Worm (Caenorhabditis elegans) whole organism, late embryonic: Measurements from ENCODE around the gene txt-17.

Experiments
- C38D4.7 ChIP-seq: fragments of 200-800 bp; sonication (Bioruptor generic); optimal IDR thresholded peaks from 2 replicates; lab custom pipeline; 2018; ENCODE audit warnings: mild to moderate bottlenecking, missing genetic modification characterization, moderate library complexity, missing compliant biosample characterization
- F13H6.1 ChIP-seq: sonication (generic microtip); optimal IDR thresholded peaks from 2 replicates; lab custom pipeline; 2016; ENCODE audit warnings: missing genetic modification characterization, missing compliant biosample characterization
- K02D7.2 ChIP-seq: sonication (generic microtip); optimal IDR thresholded peaks from 2 replicates; lab custom pipeline; 2017; ENCODE audit warnings: mild to moderate bottlenecking, missing genetic modification characterization, missing compliant biosample characterization
- T23F11.4 ChIP-seq: fragments of 200-800 bp; sonication (Bioruptor generic); optimal IDR thresholded peaks from 2 replicates; lab custom pipeline; 2018; ENCODE audit warnings: mild to moderate bottlenecking, missing genetic modification characterization, missing compliant biosample characterization
- Y22D7AL.16 ChIP-seq: sonication (generic microtip); optimal IDR thresholded peaks from 2 replicates; lab custom pipeline; 2016; ENCODE audit warnings: missing genetic modification characterization, missing compliant biosample characterization
- ahr-1 ChIP-seq: sonication (generic microtip); optimal IDR thresholded peaks from 2 replicates; lab custom pipeline; 2016; ENCODE audit warnings: missing genetic modification characterization, missing compliant biosample characterization
- ama-1 ChIP-seq: fragments of 150-350 bp; optimal IDR thresholded peaks from 2 replicates; lab custom pipeline; 2014
- ceh-14 ChIP-seq: sonication (generic microtip); optimal IDR thresholded peaks from 2 replicates; lab custom pipeline; 2016; ENCODE audit warnings: missing genotype, missing genetic modification characterization, missing compliant biosample characterization
- ceh-18 ChIP-seq: sonication (generic microtip); optimal IDR thresholded peaks from 2 replicates; lab custom pipeline; 2016; ENCODE audit warnings: missing genetic modification characterization, missing compliant biosample characterization
- ceh-19 ChIP-seq: fragments of 200-800 bp; sonication (Bioruptor generic); optimal IDR thresholded peaks from 2 replicates; lab custom pipeline; 2018; ENCODE audit warnings: mild to moderate bottlenecking, missing genetic modification characterization, missing compliant biosample characterization
- ceh-22 ChIP-seq: sonication (generic microtip); optimal IDR thresholded peaks from 2 replicates; lab custom pipeline; 2017; ENCODE audit warnings: missing biosample characterization, missing genetic modification characterization
- ceh-31 ChIP-seq: sonication (generic microtip); optimal IDR thresholded peaks from 2 replicates; lab custom pipeline; 2016; ENCODE audit warnings: missing genetic modification characterization, missing compliant biosample characterization
- ceh-45 ChIP-seq: fragments of 200-800 bp; sonication (Bioruptor generic); IDR thresholded peaks from 2 replicates; pipeline ENCODE4 v1.3.6; 2022; ENCODE audit warnings: missing genetic modification reagents, missing genetic modification characterization, missing compliant biosample characterization
- ceh-6 ChIP-seq: fragments of 200-800 bp; sonication (Bioruptor generic); optimal IDR thresholded peaks from 2 replicates; lab custom pipeline; 2018; ENCODE audit warnings: mild to moderate bottlenecking, missing genetic modification characterization, missing compliant biosample characterization
- che-1 ChIP-seq: sonication (generic microtip); optimal IDR thresholded peaks from 2 replicates; lab custom pipeline; 2016; ENCODE audit warnings: mild to moderate bottlenecking, missing genetic modification characterization, missing compliant biosample characterization
- dmd-4 ChIP-seq: sonication (generic microtip); optimal IDR thresholded peaks from 2 replicates; lab custom pipeline; 2016; ENCODE audit warnings: borderline replicate concordance, missing genetic modification characterization, missing compliant biosample characterization
- ets-4 ChIP-seq: sonication (generic microtip); optimal IDR thresholded peaks from 2 replicates; lab custom pipeline; 2016; ENCODE audit warnings: missing genetic modification characterization, missing compliant biosample characterization
- eyg-1 ChIP-seq: sonication (generic microtip); optimal IDR thresholded peaks from 2 replicates; lab custom pipeline; 2016; ENCODE audit warnings: missing genotype, missing genetic modification characterization, missing compliant biosample characterization
- fax-1 ChIP-seq: sonication (generic microtip); optimal IDR thresholded peaks from 2 replicates; lab custom pipeline; 2016; ENCODE audit warnings: missing genotype, missing genetic modification characterization, missing compliant biosample characterization
- fkh-10 ChIP-seq: fragments of 150-350 bp; optimal IDR thresholded peaks from 2 replicates; lab custom pipeline; 2014; ENCODE audit warnings: missing biosample characterization, missing genetic modification reagents, missing genetic modification characterization
- gmeb-2 ChIP-seq: sonication (generic microtip); optimal IDR thresholded peaks from 2 replicates; lab custom pipeline; 2016; ENCODE audit warnings: missing genetic modification characterization, inconsistent platforms, missing compliant biosample characterization
- hlh-15 ChIP-seq: sonication (generic microtip); optimal IDR thresholded peaks from 2 replicates; lab custom pipeline; 2016; ENCODE audit warnings: missing genetic modification characterization, missing compliant biosample characterization
- hlh-30 ChIP-seq: sonication (generic microtip); optimal IDR thresholded peaks from 2 replicates; lab custom pipeline; 2017; ENCODE audit warnings: antibody characterized with exemption, missing genetic modification characterization, missing compliant biosample characterization; ENCODE audit not compliant: insufficient read depth
- hlh-6 ChIP-seq: sonication (generic microtip); optimal IDR thresholded peaks from 2 replicates; lab custom pipeline; 2016; ENCODE audit warnings: missing genotype, missing genetic modification characterization, missing compliant biosample characterization
- lim-6 ChIP-seq: sonication (generic microtip); optimal IDR thresholded peaks from 2 replicates; lab custom pipeline; 2016; ENCODE audit warnings: missing genetic modification characterization, missing compliant biosample characterization
- lin-11 ChIP-seq: fragments of 200-800 bp; sonication (Bioruptor generic); optimal IDR thresholded peaks from 2 replicates; lab custom pipeline; 2018; ENCODE audit warnings: mild to moderate bottlenecking, missing genetic modification characterization, missing compliant biosample characterization
- odd-2 ChIP-seq: sonication (generic microtip); optimal IDR thresholded peaks from 2 replicates; lab custom pipeline; 2017; ENCODE audit warnings: antibody characterized with exemption, mild to moderate bottlenecking, missing genetic modification characterization, missing compliant biosample characterization
- pag-3 ChIP-seq: sonication (generic microtip); optimal IDR thresholded peaks from 2 replicates; lab custom pipeline; 2016; ENCODE audit warnings: missing compliant biosample characterization, missing genetic modification characterization, borderline replicate concordance
- pax-1 ChIP-seq: fragments of 150-350 bp; optimal IDR thresholded peaks from 2 replicates; lab custom pipeline; 2014; ENCODE audit warnings: missing biosample characterization, missing genetic modification characterization
- pha-2 ChIP-seq: sonication (generic microtip); optimal IDR thresholded peaks from 2 replicates; lab custom pipeline; 2017; ENCODE audit warnings: mild to moderate bottlenecking, missing genetic modification characterization, missing compliant biosample characterization
- pha-4 ChIP-seq: fragments of 150-350 bp; optimal IDR thresholded peaks from 2 replicates; lab custom pipeline; 2018; ENCODE audit warnings: missing biosample characterization, missing genetic modification reagents, missing genetic modification characterization
- pros-1 ChIP-seq: fragments of 150-350 bp; optimal IDR thresholded peaks from 2 replicates; lab custom pipeline; 2014; ENCODE audit warnings: missing biosample characterization, missing genetic modification reagents, missing genetic modification characterization
- rnt-1 ChIP-seq: sonication (generic microtip); optimal IDR thresholded peaks from 2 replicates; lab custom pipeline; 2016; ENCODE audit warnings: missing genetic modification characterization, missing compliant biosample characterization
- sox-4 ChIP-seq: sonication (generic microtip); optimal IDR thresholded peaks from 2 replicates; lab custom pipeline; 2017; ENCODE audit warnings: mild to moderate bottlenecking, missing genetic modification characterization, inconsistent platforms, missing compliant biosample characterization
- syd-9 ChIP-seq: sonication (generic microtip); optimal IDR thresholded peaks from 2 replicates; lab custom pipeline; 2016; ENCODE audit warnings: mild to moderate bottlenecking, missing genetic modification characterization, moderate library complexity, missing compliant biosample characterization
- tbx-7 ChIP-seq: sonication (generic microtip); optimal IDR thresholded peaks from 2 replicates; lab custom pipeline; 2016; ENCODE audit warnings: missing genotype, missing genetic modification characterization, missing compliant biosample characterization
- ttx-3 ChIP-seq: sonication (generic microtip); optimal IDR thresholded peaks from 2 replicates; lab custom pipeline; 2016; ENCODE audit warnings: missing genetic modification reagents, missing genetic modification characterization, missing compliant biosample characterization
- unc-55 ChIP-seq: sonication (generic microtip); optimal IDR thresholded peaks from 2 replicates; lab custom pipeline; 2017; ENCODE audit warnings: missing biosample characterization, missing genetic modification reagents, missing genetic modification characterization
- unc-86 ChIP-seq: sonication (generic microtip); optimal IDR thresholded peaks from 2 replicates; lab custom pipeline; 2016; ENCODE audit warnings: missing genetic modification characterization, missing compliant biosample characterization
- zip-5 ChIP-seq: sonication (generic microtip); optimal IDR thresholded peaks from 2 replicates; lab custom pipeline; 2016; ENCODE audit warnings: missing genetic modification characterization, missing compliant biosample characterization

Gene txt-17

ce11 chrV:7012617-7013016 lies 40.4 kb downstream of the txt-17 start, which contains the start of gene srw-127:
Gene srw-127, plus strand, starts transcription at chrV:7012917.
- TF ChIP-seq ceh-19 (GFP tag; lab: Kevin White, UChicago) = no peak
- no peak for TF ChIP-seq ceh-18 (tag; lab: Kevin White, UChicago)
- TF ChIP-seq dmd-4 (tag; lab: Kevin White, UChicago) = no peak
- TF ChIP-seq unc-86 (tag; lab: Kevin White, UChicago) = no peak
- TF ChIP-seq tbx-7 = no peak

- TF ChIP-seq ceh-45 (no peak), fax-1 (tag; lab: Kevin White, UChicago) (no peak), hlh-15 (tag; lab: Kevin White, UChicago) (no peak), ama-1 (lab: Kevin White, UChicago) (no peak), lin-11 (tag; lab: Kevin White, UChicago) (no peak), hlh-6 (tag; lab: Kevin White, UChicago) (no peak), C38D4.7 (no peak), pag-3 (tag; lab: Kevin White, UChicago) (no peak), unc-86 (tag; lab: Kevin White, UChicago) (no peak), ceh-31 (tag; lab: Kevin White, UChicago) (no peak), sox-4 (tag; lab: Kevin White, UChicago) (no peak), rnt-1 (no peak), ceh-14 (tag; lab: Kevin White, UChicago) (no peak), K02D7.2 (tag; lab: Kevin White, UChicago) (no peak), ceh-6 (GFP tag; lab: Kevin White, UChicago) (no peak), pha-2 (no peak)
These were observed 43.5 kb downstream of the txt-17 start, which contains the start of gene C33G8.2 for ce11 chrV:7009461-7009860. Gene C33G8.2, plus strand, starts transcription at chrV:7009761.

ce11 chrV:7007307-7007706 lies 45.7 kb downstream of the txt-17 start, which contains the start of gene drd-10:
Gene drd-10, plus strand, starts transcription at chrV:7007607.
- no peak for TF ChIP-seq pax-1 (tag; lab: Kevin White, UChicago)
- TF ChIP-seq Y22D7AL.16 (tag; lab: Kevin White, UChicago) = no peak
- TF ChIP-seq T23F11.4 (GFP tag; lab: Kevin White, UChicago) = no peak
- no peak for TF ChIP-seq pros-1 (tag; lab: Kevin White, UChicago)
- no peak for TF ChIP-seq syd-9 (tag; lab: Kevin White, UChicago)
- TF ChIP-seq tbx-7 = no peak
- TF ChIP-seq K02D7.2 (tag; lab: Kevin White, UChicago) = no peak
- no peak for TF ChIP-seq ahr-1 (tag; lab: Kevin White, UChicago)
- TF ChIP-seq ttx-3 = no peak
- TF ChIP-seq F13H6.1 (tag; lab: Kevin White, UChicago) = no peak
- no peak for TF ChIP-seq eyg-1 (tag; lab: Kevin White, UChicago)
- TF ChIP-seq lim-6 (tag; lab: Kevin White, UChicago) = no peak
- no peak for TF ChIP-seq ceh-31 (tag; lab: Kevin White, UChicago)
- TF ChIP-seq ceh-22 (tag; lab: Kevin White, UChicago) = no peak
- TF ChIP-seq lin-11 (tag; lab: Kevin White, UChicago) = no peak
- TF ChIP-seq hlh-30 (tag; lab: Kevin White, UChicago) = no peak
- no peak for TF ChIP-seq pha-4

ce11 chrV:7005964-7006363 lies 47.0 kb downstream of the txt-17 start, which contains the start of gene spig-10:
Gene spig-10, plus strand, starts transcription at chrV:7006264.
- TF ChIP-seq ceh-31 (tag; lab: Kevin White, UChicago) (no peak), odd-2 (tag; lab: Kevin White, UChicago) (no peak), ama-1 (lab: Kevin White, UChicago) (no peak), ets-4 (tag; lab: Kevin White, UChicago) (no peak), zip-5 (tag; lab: Kevin White, UChicago) (no peak), fkh-10 (no peak), gmeb-2 (tag; lab: Kevin White, UChicago) (no peak), unc-55 (GFP tag; lab: Kevin White, UChicago) (no peak), che-1 (no peak)
